Fruit fly (Drosophila melanogaster) whole organism, embryonic: Measurements from ENCODE around the gene Tsp97E.

Experiments used
- Ada2b ChIP-seq: fragments of 200-800 bp; sonication (Bioruptor generic); IDR thresholded peaks from 2 replicates; pipeline ENCODE4 v1.3.6; 2022; ENCODE audit warnings: missing biosample characterization, missing genetic modification characterization
- Aef1 ChIP-seq: fragments of 200-800 bp; sonication (Bioruptor generic); IDR thresholded peaks from 3 replicates; pipeline ENCODE4 v1.3.6; 2022; ENCODE audit warnings: missing biosample characterization, missing genetic modification characterization
- Bteb2 ChIP-seq: fragments of 200-800 bp; sonication (Bioruptor generic); optimal IDR thresholded peaks from 2 replicates; lab custom pipeline; 2016; ENCODE audit warnings: missing biosample characterization, missing genetic modification characterization
- CG10267 ChIP-seq: fragments of 200-800 bp; sonication (Bioruptor generic); optimal IDR thresholded peaks from 2 replicates; lab custom pipeline; 2018; ENCODE audit warnings: missing biosample characterization, mild to moderate bottlenecking, missing genetic modification characterization, moderate library complexity
- CG10959 ChIP-seq: fragments of 200-800 bp; sonication (Bioruptor generic); IDR thresholded peaks from 2 replicates; pipeline ENCODE4 v1.3.6; 2022; ENCODE audit warnings: missing biosample characterization, missing genetic modification characterization
- CG1233 ChIP-seq: fragments of 200-800 bp; sonication (Bioruptor generic); optimal IDR thresholded peaks from 4 replicates; lab custom pipeline; 2018; ENCODE audit warnings: missing biosample characterization, mild to moderate bottlenecking, missing genetic modification characterization
- CG14965 ChIP-seq: fragments of 200-800 bp; sonication (Bioruptor generic); optimal IDR thresholded peaks from 2 replicates; lab custom pipeline; 2016; ENCODE audit warnings: missing biosample characterization, missing genetic modification characterization, borderline replicate concordance
- CG15073 ChIP-seq: fragments of 200-800 bp; sonication (Bioruptor generic); optimal IDR thresholded peaks from 2 replicates; lab custom pipeline; 2016; ENCODE audit warnings: missing biosample characterization, missing genetic modification characterization
- CG1529 ChIP-seq: fragments of 200-800 bp; sonication (Bioruptor generic); optimal IDR thresholded peaks from 3 replicates; lab custom pipeline; 2018; ENCODE audit warnings: missing biosample characterization, missing genetic modification characterization
- CG1603 ChIP-seq: fragments of 200-800 bp; sonication (Bioruptor generic); optimal IDR thresholded peaks from 2 replicates; lab custom pipeline; 2019; ENCODE audit warnings: missing biosample characterization, mild to moderate bottlenecking, missing genetic modification characterization, moderate library complexity
- CG16779 ChIP-seq: fragments of 200-800 bp; sonication (Bioruptor generic); IDR thresholded peaks from 2 replicates; pipeline ENCODE4 v1.3.6; 2022; ENCODE audit warnings: missing biosample characterization, missing genetic modification characterization
- CG16863 ChIP-seq: fragments of 200-800 bp; sonication (Bioruptor generic); optimal IDR thresholded peaks from 3 replicates; lab custom pipeline; 2016; ENCODE audit warnings: missing biosample characterization, missing genetic modification characterization
- CG18011 ChIP-seq: fragments of 200-800 bp; sonication (Bioruptor generic); optimal IDR thresholded peaks from 2 replicates; lab custom pipeline; 2017; ENCODE audit warnings: missing biosample characterization, missing genetic modification characterization, mild to moderate bottlenecking, moderate library complexity, missing genotype
- CG2120 ChIP-seq: fragments of 200-800 bp; sonication (Bioruptor generic); optimal IDR thresholded peaks from 3 replicates; lab custom pipeline; 2016; ENCODE audit warnings: missing biosample characterization, missing genetic modification characterization
- CG33213 ChIP-seq: fragments of 200-800 bp; sonication (Bioruptor generic); optimal IDR thresholded peaks from 3 replicates; lab custom pipeline; 2016; ENCODE audit warnings: missing biosample characterization, missing genetic modification characterization
- CG4328 ChIP-seq: fragments of 200-800 bp; sonication (Bioruptor generic); optimal IDR thresholded peaks from 3 replicates; lab custom pipeline; 2017; ENCODE audit warnings: missing biosample characterization, missing genetic modification reagents, missing genetic modification characterization
- CG4360 ChIP-seq: fragments of 200-800 bp; sonication (Bioruptor generic); IDR thresholded peaks from 2 replicates; pipeline ENCODE4 v1.3.6; 2022; ENCODE audit warnings: missing biosample characterization, missing genetic modification characterization
- CG5245 ChIP-seq: fragments of 200-800 bp; sonication (Bioruptor generic); optimal IDR thresholded peaks from 3 replicates; lab custom pipeline; 2016; ENCODE audit warnings: missing biosample characterization, missing genetic modification characterization
- CG6689 ChIP-seq: fragments of 200-800 bp; sonication (Bioruptor generic); IDR thresholded peaks from 2 replicates; pipeline ENCODE4 v1.3.6; 2022; ENCODE audit warnings: missing biosample characterization, missing genetic modification characterization
- CG6854 ChIP-seq: fragments of 200-800 bp; sonication (Bioruptor generic); optimal IDR thresholded peaks from 3 replicates; lab custom pipeline; 2017; ENCODE audit warnings: missing biosample characterization, mild to moderate bottlenecking, missing genetic modification characterization
- CG7745 ChIP-seq: fragments of 200-800 bp; sonication (Bioruptor generic); optimal IDR thresholded peaks from 2 replicates; lab custom pipeline; 2018; ENCODE audit warnings: missing biosample characterization, mild to moderate bottlenecking, missing genetic modification characterization, moderate library complexity
- CG8290 ChIP-seq, 3 experiments: fragments of 200-800 bp; sonication (Bioruptor generic); optimal IDR thresholded peaks; 2 replicates each; lab custom pipeline; 2016 to 2019; ENCODE audit warnings: missing biosample characterization in 3 of 3, missing genetic modification characterization in 3 of 3, mild to moderate bottlenecking in 2 of 3, moderate library complexity in 1 of 3
- CG8765 ChIP-seq: fragments of 200-800 bp; sonication (Bioruptor generic); IDR thresholded peaks from 2 replicates; pipeline ENCODE4 v1.3.6; 2022; ENCODE audit warnings: missing biosample characterization, missing genetic modification characterization
- D ChIP-seq, 2 experiments: fragments of 200-800 bp in 1 of 2; fragments of >200 bp in 1 of 2; sonication (Bioruptor generic) in 1 of 2; optimal IDR thresholded peaks; 2 replicates in 1 of 2; 3 replicates in 1 of 2; lab custom pipeline; 2017; ENCODE audit warnings: mild to moderate bottlenecking in 1 of 2, missing biosample characterization in 1 of 2, missing genetic modification characterization in 1 of 2, missing genetic modification reagents in 1 of 2
- D19A ChIP-seq: fragments of 200-800 bp; optimal IDR thresholded peaks from 3 replicates; lab custom pipeline; 2019; ENCODE audit warnings: missing biosample characterization, mild to moderate bottlenecking, missing genetic modification characterization, moderate library complexity
- Dip3 ChIP-seq: fragments of 200-800 bp; sonication (Bioruptor generic); optimal IDR thresholded peaks from 3 replicates; lab custom pipeline; 2016; ENCODE audit warnings: missing biosample characterization, missing genetic modification characterization
- Ets65A ChIP-seq: fragments of 200-800 bp; sonication (Bioruptor generic); peaks from one replicate; lab custom pipeline; 2016; ENCODE audit warnings: missing biosample characterization, missing genetic modification characterization
- Lhr ChIP-seq: fragments of 200-800 bp; sonication (Bioruptor generic); optimal IDR thresholded peaks from 3 replicates; lab custom pipeline; 2017; ENCODE audit warnings: mild to moderate bottlenecking, missing biosample characterization, missing genetic modification reagents, missing genetic modification characterization
- Meics ChIP-seq: fragments of 200-800 bp; sonication (Bioruptor generic); optimal IDR thresholded peaks from 2 replicates; lab custom pipeline; 2017; ENCODE audit warnings: missing biosample characterization, mild to moderate bottlenecking, missing genetic modification characterization
- NfI ChIP-seq: fragments of 200-800 bp; sonication (Bioruptor generic); optimal IDR thresholded peaks from 3 replicates; lab custom pipeline; 2018; ENCODE audit warnings: missing biosample characterization, mild to moderate bottlenecking, missing genetic modification characterization, moderate library complexity
- Oaz ChIP-seq: fragments of 200-800 bp; sonication (Bioruptor generic); IDR thresholded peaks from 2 replicates; pipeline ENCODE4 v1.3.6; 2022; ENCODE audit warnings: missing biosample characterization, missing genetic modification characterization
- Six4 ChIP-seq: fragments of 200-800 bp; sonication (Bioruptor generic); optimal IDR thresholded peaks from 2 replicates; lab custom pipeline; 2016; ENCODE audit warnings: missing biosample characterization, missing genetic modification characterization
- Sox100B ChIP-seq: fragments of 200-800 bp; sonication (Bioruptor generic); optimal IDR thresholded peaks from 3 replicates; lab custom pipeline; 2018; ENCODE audit warnings: missing biosample characterization, mild to moderate bottlenecking, missing genetic modification characterization
- chn ChIP-seq: fragments of 200-800 bp; sonication (Bioruptor generic); optimal IDR thresholded peaks from 2 replicates; lab custom pipeline; 2016; ENCODE audit warnings: missing biosample characterization, missing genetic modification characterization
- esg ChIP-seq: fragments of 200-800 bp; sonication (Bioruptor generic); conservative IDR thresholded peaks from 2 replicates; pipeline ENCODE4 v1.3.6; 2022; ENCODE audit warnings: missing biosample characterization, missing genetic modification characterization
- ewg ChIP-seq: fragments of 200-800 bp; sonication (Bioruptor generic); optimal IDR thresholded peaks from 3 replicates; lab custom pipeline; 2017; ENCODE audit warnings: mild to moderate bottlenecking, missing biosample characterization, missing genetic modification reagents, missing genetic modification characterization
- fd102C ChIP-seq: fragments of 200-800 bp; sonication (Bioruptor generic); optimal IDR thresholded peaks from 2 replicates; lab custom pipeline; 2018; ENCODE audit warnings: missing biosample characterization, mild to moderate bottlenecking, missing genetic modification characterization, moderate library complexity
- grn ChIP-seq: fragments of 200-800 bp; sonication (Bioruptor generic); optimal IDR thresholded peaks from 3 replicates; lab custom pipeline; 2017; ENCODE audit warnings: missing biosample characterization, missing genetic modification characterization
- hb ChIP-seq: fragments of 200-800 bp; sonication (Bioruptor generic); IDR thresholded peaks from 3 replicates; pipeline ENCODE4 v1.3.6; 2022; ENCODE audit warnings: missing biosample characterization, missing genetic modification characterization; ENCODE audit not compliant: partially characterized antibody
- lov ChIP-seq, 2 experiments: fragments of 200-800 bp in 1 of 2; fragments of >200 bp in 1 of 2; sonication (Bioruptor generic) in 1 of 2; IDR thresholded peaks in 1 of 2; optimal IDR thresholded peaks in 1 of 2; 2 replicates in 1 of 2; 3 replicates in 1 of 2; pipeline versions ENCODE4 v1.3.6 to Lab custom; 2017 to 2022; ENCODE audit warnings: missing biosample characterization in 1 of 2, missing genetic modification characterization in 1 of 2
- nmo ChIP-seq: fragments of 200-800 bp; sonication (Bioruptor generic); optimal IDR thresholded peaks from 2 replicates; lab custom pipeline; 2018; ENCODE audit warnings: missing biosample characterization, mild to moderate bottlenecking, missing genetic modification characterization, moderate library complexity
- oc ChIP-seq: fragments of 200-800 bp; sonication (Bioruptor generic); optimal IDR thresholded peaks from 2 replicates; lab custom pipeline; 2018; ENCODE audit warnings: missing biosample characterization, mild to moderate bottlenecking, missing genetic modification characterization, moderate library complexity
- pita ChIP-seq: fragments of 200-800 bp; sonication (Bioruptor generic); optimal IDR thresholded peaks from 2 replicates; lab custom pipeline; 2017; ENCODE audit warnings: missing biosample characterization, mild to moderate bottlenecking, missing genetic modification characterization
- pzg ChIP-seq: fragments of 200-800 bp; sonication (Bioruptor generic); optimal IDR thresholded peaks from 3 replicates; lab custom pipeline; 2018; ENCODE audit warnings: missing biosample characterization, mild to moderate bottlenecking, missing genetic modification characterization, moderate library complexity
- rib ChIP-seq: fragments of 200-800 bp; sonication (Bioruptor generic); IDR thresholded peaks from 2 replicates; pipeline ENCODE4 v1.3.6; 2022; ENCODE audit warnings: missing biosample characterization, missing genetic modification characterization
- sqz ChIP-seq: fragments of 200-800 bp; sonication (Bioruptor generic); optimal IDR thresholded peaks from 3 replicates; lab custom pipeline; 2018; ENCODE audit warnings: missing biosample characterization, mild to moderate bottlenecking, missing genetic modification characterization
- trem ChIP-seq: fragments of 200-800 bp; optimal IDR thresholded peaks from 3 replicates; lab custom pipeline; 2019; ENCODE audit warnings: missing biosample characterization, mild to moderate bottlenecking, missing genetic modification characterization, moderate library complexity
- ttk ChIP-seq: fragments of 200-800 bp; sonication (Bioruptor generic); IDR thresholded peaks from 2 replicates; pipeline ENCODE4 v2.1.2; 2022; ENCODE audit warnings: missing biosample characterization, missing genetic modification characterization
- zf30C ChIP-seq: fragments of 200-800 bp; sonication (Bioruptor generic); optimal IDR thresholded peaks from 3 replicates; lab custom pipeline; 2018; ENCODE audit warnings: missing biosample characterization, mild to moderate bottlenecking, missing genetic modification characterization

Gene Tsp97E

dm6 chr3R:26956376-26957062, 8.1 kb downstream of the Tsp97E start (continued):
- TF ChIP-seq CG8765 (GFP tag; lab: Robert Waterston, UW) (peak; percentile 10; the same call in 1 of the 2 replicates), CG16779 (GFP tag; lab: Robert Waterston, UW) (no peak), CG6854 (GFP tag; lab: Kevin White, UChicago) (no peak), CG10959 (GFP tag; lab: Robert Waterston, UW) (no peak), Ada2b (GFP tag; lab: Robert Waterston, UW) (no peak), CG14965 (peak; percentile 73), CG4360 (GFP tag; lab: Robert Waterston, UW) (no peak), CG10267 (tag; lab: Kevin White, UChicago) (no peak), CG33213 (GFP tag; lab: Kevin White, UChicago) (no peak), CG1529 (GFP tag; lab: Kevin White, UChicago) (no peak), Bteb2 (no peak), esg (GFP tag; lab: Robert Waterston, UW) (no peak), CG15073 (GFP tag; lab: Kevin White, UChicago) (no peak), pzg (GFP tag; lab: Kevin White, UChicago) (no peak), Meics (GFP tag; lab: Kevin White, UChicago) (no peak), Six4 (GFP tag; lab: Kevin White, UChicago) (no peak), pita (GFP tag; lab: Kevin White, UChicago) (no peak), CG6689 (GFP tag; lab: Robert Waterston, UW) (no peak), NfI (GFP tag; lab: Kevin White, UChicago) (no peak), zf30C (GFP tag; lab: Kevin White, UChicago) (no peak), CG7745 (tag; lab: Kevin White, UChicago) (no peak), CG16863 (GFP tag; lab: Kevin White, UChicago) (no peak), D19A (tag; lab: Kevin White, UChicago) (no peak), oc (tag; lab: Kevin White, UChicago) (no peak), CG4328 (GFP tag; lab: Kevin White, UChicago) (no peak), lov (optimal IDR thresholded peaks at IDR 0.05; lab: Kevin White, UChicago) (no peak), lov (GFP tag; IDR thresholded peaks at IDR 0.05; lab: Robert Waterston, UW) (0 out of 3 replicates have a peak, but pooled peaks have one; percentile 38), CG1603 (peak; percentile 3), trem (tag; lab: Kevin White, UChicago) (no peak), CG5245 (GFP tag; lab: Kevin White, UChicago) (no peak), Ets65A (GFP tag; lab: Kevin White, UChicago) (peak; percentile 78), ttk (no peak), Oaz (GFP tag; lab: Robert Waterston, UW) (no peak), grn (GFP tag; lab: Kevin White, UChicago) (no peak), Lhr (GFP tag; lab: Kevin White, UChicago) (peak; percentile 8), ewg (GFP tag; lab: Kevin White, UChicago) (no peak), D (optimal IDR thresholded peaks at IDR 0.05; lab: Kevin White, UChicago) (no peak), D (GFP tag; optimal IDR thresholded peaks at IDR 0.05; lab: Kevin White, UChicago) (no peak), Dip3 (no peak), CG2120 (peak; percentile 10), Aef1 (0 out of 3 replicates have a peak, but pooled peaks have one; percentile 14), CG18011 (GFP tag; lab: Kevin White, UChicago) (no peak), CG8290 (GFP tag; optimal IDR thresholded peaks at IDR 0.05; lab: Kevin White, UChicago) (no peak), CG8290 (tag; optimal IDR thresholded peaks at IDR 0.05; lab: Kevin White, UChicago) (peak in 1 of 2 experiments; percentile 24), Sox100B (GFP tag; lab: Kevin White, UChicago) (no peak), chn (no peak), nmo (no peak), hb (GFP tag; lab: Robert Waterston, UW) (no peak), CG1233 (GFP tag; lab: Kevin White, UChicago) (peak; percentile 21), sqz (GFP tag; lab: Kevin White, UChicago) (peak; percentile 12), rib (no peak), fd102C (no peak)
